Fruit fly (Drosophila melanogaster) whole organism, embryonic: ENCODE data around the gene CG43062.

Source experiments
- BEAF-32 ChIP-seq: fragments of 200-800 bp; sonication (Bioruptor generic); optimal IDR thresholded peaks from 3 replicates; lab custom pipeline; 2017; ENCODE audit warnings: missing biosample characterization, missing genetic modification characterization, mild to moderate bottlenecking, moderate library complexity, missing genetic modification reagents
- Bteb2 ChIP-seq: fragments of 200-800 bp; sonication (Bioruptor generic); optimal IDR thresholded peaks from 2 replicates; lab custom pipeline; 2016; ENCODE audit warnings: missing biosample characterization, missing genetic modification characterization
- CG12659 ChIP-seq: fragments of 200-800 bp; sonication (Bioruptor generic); optimal IDR thresholded peaks from 3 replicates; lab custom pipeline; 2017; ENCODE audit warnings: mild to moderate bottlenecking, missing biosample characterization, missing genetic modification reagents, missing genetic modification characterization
- CG15601 ChIP-seq: fragments of 200-800 bp; sonication (Bioruptor generic); optimal IDR thresholded peaks from 3 replicates; lab custom pipeline; 2019; ENCODE audit warnings: missing biosample characterization, mild to moderate bottlenecking, missing genetic modification characterization, moderate library complexity
- CG17802 ChIP-seq: fragments of 200-800 bp; sonication (Bioruptor generic); optimal IDR thresholded peaks from 2 replicates; lab custom pipeline; 2018; ENCODE audit warnings: missing biosample characterization, mild to moderate bottlenecking, missing genetic modification characterization, moderate library complexity
- CG2116 ChIP-seq: fragments of 200-800 bp; sonication (Bioruptor generic); optimal IDR thresholded peaks from 3 replicates; lab custom pipeline; 2018; ENCODE audit warnings: missing biosample characterization, mild to moderate bottlenecking, missing genetic modification characterization
- CG30431 ChIP-seq: fragments of 200-800 bp; sonication (Bioruptor generic); optimal IDR thresholded peaks from 2 replicates; lab custom pipeline; 2017; ENCODE audit warnings: missing biosample characterization, missing genetic modification characterization
- CG31224 ChIP-seq: fragments of 200-800 bp; sonication (Bioruptor generic); IDR thresholded peaks from 2 replicates; pipeline ENCODE4 v1.3.6; 2022; ENCODE audit warnings: missing biosample characterization, missing genetic modification characterization
- CG31388 ChIP-seq: fragments of 200-800 bp; sonication (Bioruptor generic); optimal IDR thresholded peaks from 2 replicates; lab custom pipeline; 2016; ENCODE audit warnings: missing biosample characterization, missing genetic modification characterization
- CG31441 ChIP-seq: fragments of 200-800 bp; sonication (Bioruptor generic); IDR thresholded peaks from 2 replicates; pipeline ENCODE4 v1.3.6; 2022; ENCODE audit warnings: missing biosample characterization, missing genetic modification characterization
- CG34376 ChIP-seq: fragments of 200-800 bp; sonication (Bioruptor generic); optimal IDR thresholded peaks from 2 replicates; lab custom pipeline; 2018; ENCODE audit warnings: missing biosample characterization, mild to moderate bottlenecking, missing genetic modification characterization
- CG3838 ChIP-seq: fragments of 200-800 bp; sonication (Bioruptor generic); optimal IDR thresholded peaks from 3 replicates; lab custom pipeline; 2016; ENCODE audit warnings: missing biosample characterization, missing genetic modification characterization
- CG3847 ChIP-seq: fragments of 200-800 bp; sonication (Bioruptor generic); IDR thresholded peaks from 2 replicates; pipeline ENCODE4 v1.3.6; 2022; ENCODE audit warnings: missing biosample characterization, missing genetic modification characterization
- CG42726 ChIP-seq: fragments of 200-800 bp; sonication (Bioruptor generic); IDR thresholded peaks from 2 replicates; pipeline ENCODE4 v1.3.6; 2022; ENCODE audit warnings: missing biosample characterization, missing genetic modification characterization; ENCODE audit not compliant: partially characterized antibody
- CG4282 ChIP-seq: fragments of 200-800 bp; sonication (Bioruptor generic); optimal IDR thresholded peaks from 2 replicates; lab custom pipeline; 2016; ENCODE audit warnings: missing biosample characterization, missing genetic modification characterization
- CG4424 ChIP-seq: fragments of 200-800 bp; sonication (Bioruptor generic); optimal IDR thresholded peaks from 3 replicates; lab custom pipeline; 2016; ENCODE audit warnings: missing biosample characterization, missing genetic modification characterization
- CG5245 ChIP-seq: fragments of 200-800 bp; sonication (Bioruptor generic); optimal IDR thresholded peaks from 3 replicates; lab custom pipeline; 2016; ENCODE audit warnings: missing biosample characterization, missing genetic modification characterization
- CG6791 ChIP-seq: fragments of 200-800 bp; sonication (Bioruptor generic); IDR thresholded peaks from 3 replicates; pipeline ENCODE4 v1.3.6; 2022; ENCODE audit warnings: missing biosample characterization, missing genetic modification characterization; ENCODE audit not compliant: partially characterized antibody
- CG7786 ChIP-seq: fragments of 200-800 bp; sonication (Bioruptor generic); optimal IDR thresholded peaks from 2 replicates; lab custom pipeline; 2016; ENCODE audit warnings: missing biosample characterization, missing genetic modification characterization
- CG9727 ChIP-seq: fragments of 200-800 bp; sonication (Bioruptor generic); optimal IDR thresholded peaks from 3 replicates; lab custom pipeline; 2017; ENCODE audit warnings: missing biosample characterization, mild to moderate bottlenecking, missing genetic modification characterization
- CG9932 ChIP-seq: fragments of 200-800 bp; sonication (Bioruptor generic); IDR thresholded peaks from 2 replicates; pipeline ENCODE4 v1.3.6; 2022; ENCODE audit warnings: missing biosample characterization, missing genetic modification characterization
- Doc3 ChIP-seq: fragments of 200-800 bp; sonication (Bioruptor generic); IDR thresholded peaks from 3 replicates; pipeline ENCODE4 v1.3.6; 2022; ENCODE audit warnings: missing biosample characterization, missing genetic modification characterization; ENCODE audit not compliant: partially characterized antibody
- Dp ChIP-seq: fragments of 200-800 bp; sonication (Bioruptor generic); optimal IDR thresholded peaks from 2 replicates; lab custom pipeline; 2018; ENCODE audit warnings: missing biosample characterization, mild to moderate bottlenecking, missing genetic modification characterization, moderate library complexity
- E2f2 ChIP-seq: fragments of 200-800 bp; sonication (Bioruptor generic); IDR thresholded peaks from 2 replicates; pipeline ENCODE4 v1.3.6; 2022; ENCODE audit warnings: missing biosample characterization, missing genetic modification characterization
- HLH54F ChIP-seq: fragments of 200-800 bp; sonication (Bioruptor generic); optimal IDR thresholded peaks from 3 replicates; lab custom pipeline; 2016; ENCODE audit warnings: missing biosample characterization, missing genetic modification characterization
- HmgD ChIP-seq: fragments of 200-800 bp; sonication (Bioruptor generic); optimal IDR thresholded peaks from 3 replicates; lab custom pipeline; 2016; ENCODE audit warnings: missing biosample characterization, missing genetic modification characterization
- MESR4 ChIP-seq: fragments of 200-800 bp; sonication (Bioruptor generic); optimal IDR thresholded peaks from 2 replicates; lab custom pipeline; 2018; ENCODE audit warnings: missing biosample characterization, mild to moderate bottlenecking, missing genetic modification characterization, moderate library complexity
- Med ChIP-seq: fragments of 200-800 bp; sonication (Bioruptor generic); peaks from one replicate; lab custom pipeline; 2016; ENCODE audit warnings: missing biosample characterization, missing genetic modification characterization, mild to moderate bottlenecking, inconsistent platforms, moderate library complexity
- NC2β ChIP-seq: fragments of 200-800 bp; sonication (Bioruptor generic); optimal IDR thresholded peaks from 2 replicates; lab custom pipeline; 2016; ENCODE audit warnings: missing biosample characterization, missing genetic modification characterization
- Nf-YB ChIP-seq: fragments of 200-800 bp; sonication (Bioruptor generic); optimal IDR thresholded peaks from 3 replicates; lab custom pipeline; 2019; ENCODE audit warnings: missing biosample characterization, mild to moderate bottlenecking, missing genetic modification characterization, moderate library complexity
- Pdp1 ChIP-seq, 2 experiments: fragments of 200-800 bp; sonication (Bioruptor generic); optimal IDR thresholded peaks; 3 replicates each; lab custom pipeline; 2016; ENCODE audit warnings: missing biosample characterization in 2 of 2, missing genetic modification characterization in 2 of 2, mild to moderate bottlenecking in 1 of 2, moderate library complexity in 1 of 2
- Rfx ChIP-seq: fragments of 200-800 bp; sonication (Bioruptor generic); IDR thresholded peaks from 2 replicates; pipeline ENCODE4 v1.3.6; 2022; ENCODE audit warnings: missing biosample characterization, missing genetic modification characterization
- bbx ChIP-seq: fragments of 200-800 bp; sonication (Bioruptor generic); IDR thresholded peaks from 2 replicates; pipeline ENCODE4 v1.3.6; 2022; ENCODE audit warnings: missing biosample characterization, missing genetic modification characterization; ENCODE audit not compliant: partially characterized antibody
- caup ChIP-seq: fragments of 200-800 bp; sonication (Bioruptor generic); optimal IDR thresholded peaks from 3 replicates; lab custom pipeline; 2017; ENCODE audit warnings: missing biosample characterization, mild to moderate bottlenecking, missing genetic modification characterization, moderate library complexity; ENCODE audit not compliant: severe bottlenecking
- crol ChIP-seq: fragments of 200-800 bp; sonication (Bioruptor generic); IDR thresholded peaks from 2 replicates; pipeline ENCODE4 v1.3.6; 2022; ENCODE audit warnings: missing biosample characterization, missing genetic modification characterization
- gfzf ChIP-seq: fragments of 200-800 bp; sonication (Bioruptor generic); optimal IDR thresholded peaks from 2 replicates; lab custom pipeline; 2016; ENCODE audit warnings: missing biosample characterization, mild to moderate bottlenecking, missing genetic modification characterization, moderate library complexity
- h ChIP-seq: fragments of >200 bp; optimal IDR thresholded peaks from 2 replicates; lab custom pipeline; 2017
- hbn ChIP-seq: fragments of 200-800 bp; sonication (Bioruptor generic); IDR thresholded peaks from 2 replicates; pipeline ENCODE4 v1.3.6; 2022; ENCODE audit warnings: missing biosample characterization, missing genetic modification characterization; ENCODE audit not compliant: partially characterized antibody
- nerfin-2 ChIP-seq: fragments of 200-800 bp; sonication (Bioruptor generic); IDR thresholded peaks from 2 replicates; pipeline ENCODE4 v1.3.6; 2022; ENCODE audit warnings: missing biosample characterization, missing genetic modification characterization; ENCODE audit not compliant: partially characterized antibody
- onecut ChIP-seq: fragments of 200-800 bp; sonication (Bioruptor generic); IDR thresholded peaks from 2 replicates; pipeline ENCODE4 v1.3.6; 2022; ENCODE audit warnings: missing biosample characterization, missing genetic modification characterization
- pzg ChIP-seq: fragments of 200-800 bp; sonication (Bioruptor generic); optimal IDR thresholded peaks from 3 replicates; lab custom pipeline; 2018; ENCODE audit warnings: missing biosample characterization, mild to moderate bottlenecking, missing genetic modification characterization, moderate library complexity
- ssp ChIP-seq: fragments of 200-800 bp; sonication (Bioruptor generic); IDR thresholded peaks from 2 replicates; pipeline ENCODE4 v1.3.6; 2022; ENCODE audit warnings: missing biosample characterization, missing genetic modification characterization
- unc-4 ChIP-seq: fragments of 200-800 bp; sonication (Bioruptor generic); IDR thresholded peaks from 2 replicates; pipeline ENCODE4 v1.3.6; 2022; ENCODE audit warnings: missing biosample characterization, missing genetic modification characterization; ENCODE audit not compliant: partially characterized antibody
- vnd ChIP-seq: fragments of 200-800 bp; sonication (Bioruptor generic); IDR thresholded peaks from 3 replicates; pipeline ENCODE4 v1.3.6; 2022; ENCODE audit warnings: missing biosample characterization, missing genetic modification characterization; ENCODE audit not compliant: partially characterized antibody
- wdn ChIP-seq: fragments of 200-800 bp; sonication (Bioruptor generic); IDR thresholded peaks from 2 replicates; pipeline ENCODE4 v1.3.6; 2022; ENCODE audit warnings: missing biosample characterization, missing genetic modification characterization
- zen ChIP-seq: fragments of 200-800 bp; sonication (Bioruptor generic); optimal IDR thresholded peaks from 3 replicates; lab custom pipeline; 2018; ENCODE audit warnings: missing biosample characterization, mild to moderate bottlenecking, missing genetic modification characterization, moderate library complexity
- zen2 ChIP-seq: fragments of 200-800 bp; sonication (Bioruptor generic); IDR thresholded peaks from 3 replicates; pipeline ENCODE4 v1.3.6; 2022; ENCODE audit warnings: missing biosample characterization, missing genetic modification characterization; ENCODE audit not compliant: partially characterized antibody

The CG43062 gene

DNA sequence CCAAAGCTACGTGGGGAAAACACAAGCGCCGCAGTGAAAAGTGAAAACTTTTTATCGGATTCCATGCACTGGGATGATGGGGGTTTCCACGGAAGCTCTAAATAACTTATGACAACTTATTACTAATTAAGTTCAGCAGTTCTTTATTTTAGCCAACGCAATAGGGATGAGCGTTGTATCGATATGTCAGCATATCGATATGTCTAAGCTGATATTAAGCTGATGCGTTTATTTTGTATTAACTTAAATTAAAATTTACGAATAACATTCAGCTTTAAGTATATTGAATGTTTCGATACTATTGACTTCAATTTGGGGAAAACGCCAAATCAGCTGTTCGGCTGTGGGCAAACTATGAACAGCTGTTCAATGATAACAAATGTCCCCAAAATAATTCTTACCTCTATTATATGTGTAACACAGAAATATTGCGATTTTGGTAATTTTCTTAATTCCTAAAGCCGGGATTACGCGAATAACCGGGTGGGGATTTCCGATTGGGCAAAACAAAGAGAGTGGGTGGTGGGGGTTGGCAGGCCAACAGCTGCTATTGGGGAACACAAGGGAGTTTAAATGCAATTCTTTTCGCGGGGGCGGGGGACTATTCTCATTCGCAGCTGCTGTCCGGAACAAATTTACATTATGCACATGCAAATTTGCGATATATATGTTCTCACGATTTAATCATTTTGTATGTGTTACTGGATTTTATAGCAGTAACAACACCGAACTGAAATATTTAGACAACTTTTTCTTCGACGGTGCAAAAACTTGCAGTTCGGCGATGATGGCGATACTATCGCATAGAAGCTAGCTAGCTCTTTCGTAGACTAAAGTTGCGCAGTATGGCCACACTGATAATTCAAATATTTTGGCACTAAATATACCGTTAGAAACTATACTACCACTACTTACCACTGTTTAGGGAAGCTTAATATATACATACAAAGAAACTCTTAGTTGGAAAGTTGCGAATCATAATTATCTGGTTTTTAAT is 538 bp upstream of the CG43062 start, which contains the start of gene CG6923 (continued):
- TF ChIP-seq Nf-YB (GFP tag; lab: Kevin White, UChicago) = peak; percentile 68
- TF ChIP-seq CG9932 (GFP tag; lab: Robert Waterston, UW) = 0 out of 2 replicates have a peak, but pooled peaks have one; percentile 10
- TF ChIP-seq ssp (GFP tag; lab: Robert Waterston, UW) = no peak
- peak; percentile 78 for TF ChIP-seq pzg (GFP tag; lab: Kevin White, UChicago)
- no peak for TF ChIP-seq zen (tag; lab: Kevin White, UChicago)
- TF ChIP-seq CG5245 (GFP tag; lab: Kevin White, UChicago) = no peak
- no peak for TF ChIP-seq CG7786 (GFP tag; lab: Kevin White, UChicago)
- TF ChIP-seq Rfx (GFP tag; lab: Robert Waterston, UW) = 0 out of 2 replicates have a peak, but pooled peaks have one; percentile 34
- TF ChIP-seq unc-4 (GFP tag; lab: Robert Waterston, UW) = peak; percentile 81
- TF ChIP-seq CG31388 (GFP tag; lab: Kevin White, UChicago) = no peak
- no peak for TF ChIP-seq CG30431 (GFP tag; lab: Kevin White, UChicago)
- TF ChIP-seq CG15601 (tag; lab: Kevin White, UChicago) = no peak
- peak; percentile 19 for TF ChIP-seq CG2116 (GFP tag; lab: Kevin White, UChicago)
- peak; percentile 85 for TF ChIP-seq vnd (GFP tag; lab: Robert Waterston, UW)
- no peak for TF ChIP-seq CG31441
- peak; percentile 80 for TF ChIP-seq Dp (GFP tag; lab: Kevin White, UChicago)
- TF ChIP-seq Pdp1 (GFP tag; optimal IDR thresholded peaks at IDR 0.05; lab: Kevin White, UChicago) = no peak
- TF ChIP-seq gfzf (GFP tag; lab: Kevin White, UChicago) = peak; percentile 73
- peak; percentile 25; the same call in 1 of the 2 replicates for TF ChIP-seq CG3847
- TF ChIP-seq caup (GFP tag; lab: Kevin White, UChicago) = no peak
- TF ChIP-seq CG6791 = peak; percentile 92
- peak; percentile 74 for TF ChIP-seq Med (GFP tag; lab: Kevin White, UChicago)
- TF ChIP-seq BEAF-32 = peak; percentile 88
- no peak for TF ChIP-seq HLH54F (GFP tag; lab: Kevin White, UChicago)
- TF ChIP-seq hbn (GFP tag; lab: Robert Waterston, UW) = peak; percentile 87
- no peak for TF ChIP-seq HmgD (GFP tag; lab: Kevin White, UChicago)
- peak; percentile 73 for TF ChIP-seq crol
- no peak for TF ChIP-seq CG31224 (GFP tag; lab: Robert Waterston, UW)
- no peak for TF ChIP-seq wdn
- no peak for TF ChIP-seq CG34376 (GFP tag; lab: Kevin White, UChicago)
- TF ChIP-seq zen2 (GFP tag; lab: Robert Waterston, UW) = peak; percentile 82
- TF ChIP-seq CG4282 (GFP tag; lab: Kevin White, UChicago) = no peak
- TF ChIP-seq CG12659 = no peak
- TF ChIP-seq NC2β = no peak
- TF ChIP-seq onecut (GFP tag; lab: Robert Waterston, UW) = no peak
- TF ChIP-seq CG42726 (GFP tag; lab: Robert Waterston, UW) = peak; percentile 61; the same call in 1 of the 2 replicates
- TF ChIP-seq CG9727 (GFP tag; lab: Kevin White, UChicago) = no peak
- TF ChIP-seq CG17802 (tag; lab: Kevin White, UChicago) = no peak
- no peak for TF ChIP-seq CG4424
- peak; percentile 7 for TF ChIP-seq MESR4 (GFP tag; lab: Kevin White, UChicago)
- TF ChIP-seq CG3838 (GFP tag; lab: Kevin White, UChicago) = no peak
- no peak for TF ChIP-seq Bteb2 (GFP tag; lab: Kevin White, UChicago)
- TF ChIP-seq E2f2 (GFP tag; lab: Robert Waterston, UW) = peak; percentile 85
- peak; percentile 66 for TF ChIP-seq Doc3 (GFP tag; lab: Robert Waterston, UW)
- TF ChIP-seq bbx (GFP tag; lab: Robert Waterston, UW) = peak; percentile 89
- TF ChIP-seq h = no peak
- peak; percentile 75 for TF ChIP-seq nerfin-2 (GFP tag; lab: Robert Waterston, UW)
